Fruit fly (Drosophila melanogaster) whole organism, adult: Measurements from ENCODE around the gene CG6495.

Experiments
- CG11617 ChIP-seq: fragments of 200-800 bp; sonication (Bioruptor generic); optimal IDR thresholded peaks from 2 replicates; lab custom pipeline; 2017; ENCODE audit warnings: mild to moderate bottlenecking, missing biosample characterization, missing genetic modification reagents, missing genetic modification characterization
- CG14711 ChIP-seq: fragments of 200-800 bp; sonication (Bioruptor generic); optimal IDR thresholded peaks from 2 replicates; lab custom pipeline; 2018; ENCODE audit warnings: missing biosample characterization, mild to moderate bottlenecking, missing genetic modification characterization, moderate library complexity
- CG1620 ChIP-seq: fragments of 200-800 bp; sonication (Bioruptor generic); optimal IDR thresholded peaks from 2 replicates; lab custom pipeline; 2016; ENCODE audit warnings: missing biosample characterization, missing genetic modification characterization
- Hr96 ChIP-seq: fragments of 200-800 bp; sonication (Bioruptor generic); optimal IDR thresholded peaks from 2 replicates; lab custom pipeline; 2016; ENCODE audit warnings: missing biosample characterization, missing genetic modification characterization
- Mnt ChIP-seq: fragments of 200-800 bp; sonication (Bioruptor generic); optimal IDR thresholded peaks from 2 replicates; lab custom pipeline; 2016; ENCODE audit warnings: missing biosample characterization, mild to moderate bottlenecking, missing genetic modification characterization
- kay ChIP-seq: fragments of 200-800 bp; sonication (Bioruptor generic); peaks from one replicate; lab custom pipeline; 2016; ENCODE audit warnings: missing biosample characterization, missing genetic modification characterization, borderline replicate concordance

dm6 chr2L:10794032-10794431, 33.1 kb downstream of the CG6495 start:
- TF ChIP-seq CG14711, result no peak
- TF ChIP-seq Mnt (GFP tag; lab: Kevin White, UChicago), result no peak
- no peak for TF ChIP-seq CG1620 (GFP tag; lab: Kevin White, UChicago)
- TF ChIP-seq Hr96, result no peak
- TF ChIP-seq kay (GFP tag; lab: Kevin White, UChicago), result no peak
- no peak for TF ChIP-seq CG11617 (GFP tag; lab: Kevin White, UChicago)
